Worm (Caenorhabditis elegans) whole organism, mixed stage, embryonic: Measurements from ENCODE around the gene skr-3.

ENCODE experiments used
- M03D4.4 ChIP-seq: sonication (generic microtip); optimal IDR thresholded peaks from 2 replicates; lab custom pipeline; 2017; ENCODE audit warnings: mild to moderate bottlenecking, missing genetic modification characterization, missing compliant biosample characterization
- bed-3 ChIP-seq: fragments of 200-800 bp; sonication (Bioruptor generic); optimal IDR thresholded peaks from 3 replicates; lab custom pipeline; 2018; ENCODE audit warnings: mild to moderate bottlenecking, missing genetic modification characterization, moderate library complexity, missing compliant biosample characterization
- blmp-1 ChIP-seq: fragments of 150-350 bp; optimal IDR thresholded peaks from 2 replicates; lab custom pipeline; 2014; ENCODE audit warnings: missing biosample characterization, missing genetic modification characterization
- ceh-39 ChIP-seq: fragments of 150-350 bp; optimal IDR thresholded peaks from 2 replicates; lab custom pipeline; 2014; ENCODE audit warnings: missing biosample characterization, missing genetic modification characterization
- ces-1 ChIP-seq: fragments of 150-350 bp; optimal IDR thresholded peaks from 2 replicates; lab custom pipeline; 2014; ENCODE audit warnings: missing biosample characterization, missing genetic modification reagents, missing genetic modification characterization
- cnd-1 ChIP-seq: fragments of 200-800 bp; sonication (Bioruptor generic); optimal IDR thresholded peaks from 2 replicates; lab custom pipeline; 2018; ENCODE audit warnings: mild to moderate bottlenecking, missing genetic modification characterization, missing compliant biosample characterization
- drap-1 ChIP-seq: fragments of 200-800 bp; sonication (Bioruptor generic); optimal IDR thresholded peaks from 3 replicates; lab custom pipeline; 2018; ENCODE audit warnings: mild to moderate bottlenecking, missing genetic modification characterization, missing compliant biosample characterization
- flh-1 ChIP-seq: fragments of 200-800 bp; sonication (Bioruptor generic); optimal IDR thresholded peaks from 2 replicates; lab custom pipeline; 2018; ENCODE audit warnings: mild to moderate bottlenecking, missing genetic modification characterization, moderate library complexity, missing compliant biosample characterization
- ham-2 ChIP-seq: fragments of 200-800 bp; sonication (Bioruptor generic); optimal IDR thresholded peaks from 2 replicates; lab custom pipeline; 2018; ENCODE audit warnings: mild to moderate bottlenecking, missing genetic modification characterization, missing compliant biosample characterization
- hlh-1 ChIP-seq: fragments of 150-350 bp; optimal IDR thresholded peaks from 2 replicates; lab custom pipeline; 2014; ENCODE audit warnings: missing biosample characterization, missing genetic modification reagents, missing genetic modification characterization
- lin-13 ChIP-seq: fragments of 150-350 bp; optimal IDR thresholded peaks from 2 replicates; lab custom pipeline; 2014; ENCODE audit warnings: missing biosample characterization, missing genetic modification characterization
- lin-32 ChIP-seq: fragments of 200-800 bp; sonication (Bioruptor generic); optimal IDR thresholded peaks from 2 replicates; lab custom pipeline; 2018; ENCODE audit warnings: mild to moderate bottlenecking, missing genetic modification characterization, missing compliant biosample characterization
- lsy-2 ChIP-seq: fragments of 150-350 bp; optimal IDR thresholded peaks from 2 replicates; lab custom pipeline; 2014; ENCODE audit warnings: missing biosample characterization, missing genetic modification characterization
- mep-1 ChIP-seq: fragments of 150-350 bp; optimal IDR thresholded peaks from 2 replicates; lab custom pipeline; 2017; ENCODE audit warnings: missing biosample characterization, missing genetic modification reagents, missing genetic modification characterization, inconsistent platforms
- mls-2 ChIP-seq: sonication (generic microtip); optimal IDR thresholded peaks from 2 replicates; lab custom pipeline; 2016; ENCODE audit warnings: mild to moderate bottlenecking, missing genetic modification characterization, moderate library complexity, missing compliant biosample characterization
- nhr-12 ChIP-seq: fragments of 150-350 bp; optimal IDR thresholded peaks from 2 replicates; lab custom pipeline; 2014; ENCODE audit warnings: missing biosample characterization, missing genetic modification characterization
- nhr-2 ChIP-seq: fragments of 150-350 bp; optimal IDR thresholded peaks from 2 replicates; lab custom pipeline; 2014; ENCODE audit warnings: missing biosample characterization, missing genetic modification characterization
- nhr-237 ChIP-seq: fragments of 150-350 bp; optimal IDR thresholded peaks from 2 replicates; lab custom pipeline; 2014; ENCODE audit warnings: missing biosample characterization, missing genetic modification characterization
- nhr-28 ChIP-seq: fragments of 150-350 bp; optimal IDR thresholded peaks from 2 replicates; lab custom pipeline; 2014; ENCODE audit warnings: missing biosample characterization, missing genetic modification characterization
- nhr-76 ChIP-seq: sonication (generic microtip); optimal IDR thresholded peaks from 2 replicates; lab custom pipeline; 2017; ENCODE audit warnings: missing biosample characterization, missing genetic modification characterization
- pha-4 ChIP-seq: fragments of 150-350 bp; optimal IDR thresholded peaks from 2 replicates; lab custom pipeline; 2018; ENCODE audit warnings: missing biosample characterization, missing genetic modification reagents, missing genetic modification characterization
- sem-2 ChIP-seq: fragments of 200-800 bp; sonication (Bioruptor generic); optimal IDR thresholded peaks from 2 replicates; lab custom pipeline; 2018; ENCODE audit warnings: mild to moderate bottlenecking, missing genetic modification characterization, missing compliant biosample characterization
- snpc-4 ChIP-seq: fragments of 150-350 bp; optimal IDR thresholded peaks from 2 replicates; lab custom pipeline; 2014; ENCODE audit warnings: missing biosample characterization, missing genetic modification characterization
- sptf-1 ChIP-seq: sonication (generic microtip); optimal IDR thresholded peaks from 2 replicates; lab custom pipeline; 2017; ENCODE audit warnings: mild to moderate bottlenecking, missing genetic modification characterization, moderate library complexity, missing compliant biosample characterization
- tbx-8 ChIP-seq: fragments of 200-800 bp; sonication (Bioruptor generic); optimal IDR thresholded peaks from 2 replicates; lab custom pipeline; 2018; ENCODE audit warnings: mild to moderate bottlenecking, missing genetic modification characterization, moderate library complexity, missing compliant biosample characterization
- unc-120 ChIP-seq: sonication (generic microtip); optimal IDR thresholded peaks from 2 replicates; lab custom pipeline; 2017; ENCODE audit warnings: missing genetic modification characterization, missing compliant biosample characterization; ENCODE audit not compliant: poor library complexity, severe bottlenecking
- unc-39 ChIP-seq: fragments of 150-350 bp; optimal IDR thresholded peaks from 2 replicates; lab custom pipeline; 2014; ENCODE audit warnings: missing biosample characterization, missing genetic modification characterization
- unc-62 ChIP-seq: fragments of 150-350 bp; optimal IDR thresholded peaks from 2 replicates; lab custom pipeline; 2014; ENCODE audit warnings: missing biosample characterization, missing genetic modification reagents, missing genetic modification characterization
- zip-8 ChIP-seq: fragments of 150-350 bp; optimal IDR thresholded peaks from 2 replicates; lab custom pipeline; 2014; ENCODE audit warnings: missing biosample characterization, missing genetic modification characterization

The skr-3 gene

DNA sequence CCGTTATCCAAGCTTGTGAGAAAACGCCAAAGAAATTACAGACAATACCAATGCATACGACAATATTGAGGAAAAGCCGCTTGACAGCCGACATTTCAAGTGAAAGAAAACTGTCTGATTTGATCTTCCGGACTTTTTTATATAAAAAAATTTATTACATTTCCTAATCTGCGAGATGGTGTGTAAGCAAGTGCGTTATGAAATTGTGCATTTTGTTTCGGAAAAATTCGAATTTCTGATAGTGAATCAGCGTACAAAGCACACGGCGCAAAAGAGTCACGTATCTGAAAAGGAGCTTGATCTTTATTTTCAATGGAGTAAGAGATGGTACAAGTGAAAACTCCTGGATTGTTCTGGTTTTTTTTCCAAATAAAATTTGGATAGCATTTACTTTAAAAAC is 20.2 kb downstream of the skr-3 start, which contains the start of gene clc-32:
clc-32 (minus strand) TSS at position 101 of the 400 bp plus-strand sequence.
- no peak for TF ChIP-seq nhr-2
- TF ChIP-seq ham-2: no peak

DNA sequence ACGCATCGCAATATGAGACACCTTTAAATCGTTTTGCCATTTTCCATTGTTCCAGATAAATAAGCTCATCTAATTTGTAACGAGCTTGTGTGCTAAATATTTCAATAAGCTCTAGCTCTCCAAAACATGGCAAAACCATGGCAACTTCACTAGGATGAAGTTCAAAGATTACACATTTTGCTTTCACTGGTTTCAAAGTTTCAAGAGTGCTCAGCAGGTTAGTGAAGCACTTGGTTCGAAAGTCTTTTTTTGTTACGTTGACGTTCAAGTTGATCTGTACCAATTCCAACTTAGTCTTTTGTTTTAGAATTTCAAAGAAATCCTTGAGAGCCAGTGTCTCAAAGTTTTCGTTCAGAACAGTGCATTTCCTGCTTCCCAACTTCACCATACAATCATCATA is 21.5 kb downstream of the skr-3 start, which contains the start of gene fbxa-18:
fbxa-18 (plus strand) TSS at position 301 of the 400 bp plus-strand sequence.
- TF ChIP-seq unc-62 (GFP tag; lab: Kevin White, UChicago): no peak
- TF ChIP-seq ceh-39: no peak
- TF ChIP-seq pha-4 (tag; lab: Kevin White, UChicago): no peak
- no peak for TF ChIP-seq unc-39 (tag; lab: Kevin White, UChicago)
- TF ChIP-seq M03D4.4 (tag; lab: Kevin White, UChicago): no peak
- no peak for TF ChIP-seq blmp-1 (tag; lab: Kevin White, UChicago)
- TF ChIP-seq tbx-8 (GFP tag; lab: Kevin White, UChicago): no peak
- TF ChIP-seq snpc-4 (tag; lab: Kevin White, UChicago): no peak
- TF ChIP-seq lsy-2 (tag; lab: Kevin White, UChicago): no peak
- TF ChIP-seq lin-13 (tag; lab: Kevin White, UChicago): no peak
- TF ChIP-seq unc-120 (tag; lab: Kevin White, UChicago): no peak
- TF ChIP-seq bed-3 (GFP tag; lab: Kevin White, UChicago): no peak

DNA sequence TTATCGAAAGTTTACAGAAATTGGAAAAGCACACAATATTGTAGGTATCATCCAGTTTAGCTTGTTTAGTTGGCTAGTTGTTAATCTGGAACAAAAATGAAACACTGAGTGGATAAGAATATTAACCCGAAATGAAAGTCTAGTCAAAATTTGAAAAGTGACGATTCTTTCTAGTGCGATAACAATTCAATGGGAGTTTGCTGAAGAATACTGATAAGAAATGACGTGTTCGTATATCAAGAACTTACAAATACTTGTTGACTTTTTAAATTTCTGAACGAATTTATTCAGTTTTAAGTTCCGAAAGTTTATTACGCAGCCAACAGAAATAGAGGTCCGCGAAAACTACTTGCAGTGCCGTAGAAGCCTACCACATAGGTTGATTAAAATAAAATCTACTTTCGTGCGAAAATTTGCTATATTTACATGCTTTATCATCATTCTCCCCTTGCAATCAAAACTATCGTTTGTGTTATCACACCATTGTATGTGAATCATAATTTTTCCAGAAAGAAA is 22.2 kb downstream of the skr-3 start, which contains the start of gene fbxa-88:
fbxa-88 (minus strand) TSS at position 51 of the 516 bp plus-strand sequence.
- TF ChIP-seq tbx-8 (GFP tag; lab: Kevin White, UChicago): no peak
- no peak for TF ChIP-seq mls-2 (tag; lab: Kevin White, UChicago)
- TF ChIP-seq, all 35 proteins: peak for 0

DNA sequence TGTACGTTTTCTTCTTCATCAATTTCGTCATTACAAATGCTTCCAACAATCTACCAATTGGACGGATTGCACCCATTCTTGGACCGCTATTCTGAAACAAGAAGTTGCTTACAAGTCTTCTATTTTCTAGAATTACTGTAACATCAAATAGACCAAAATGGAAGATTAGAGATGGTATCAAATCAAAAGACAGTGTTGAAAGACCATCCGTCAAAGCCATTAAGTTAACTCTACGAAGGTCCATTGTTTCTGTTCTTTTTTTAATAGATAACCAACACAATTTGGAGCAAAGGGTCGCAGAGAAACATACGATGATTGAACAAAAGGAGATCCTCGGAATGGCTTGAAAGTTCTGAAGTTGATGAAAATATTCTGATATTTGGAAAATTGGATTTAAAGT is 24.1 kb downstream of the skr-3 start:
- TF ChIP-seq cnd-1 (tag; lab: Kevin White, UChicago) (no peak), unc-39 (tag; lab: Kevin White, UChicago) (no peak)
- TF ChIP-seq, all 35 proteins: peak for 0

DNA sequence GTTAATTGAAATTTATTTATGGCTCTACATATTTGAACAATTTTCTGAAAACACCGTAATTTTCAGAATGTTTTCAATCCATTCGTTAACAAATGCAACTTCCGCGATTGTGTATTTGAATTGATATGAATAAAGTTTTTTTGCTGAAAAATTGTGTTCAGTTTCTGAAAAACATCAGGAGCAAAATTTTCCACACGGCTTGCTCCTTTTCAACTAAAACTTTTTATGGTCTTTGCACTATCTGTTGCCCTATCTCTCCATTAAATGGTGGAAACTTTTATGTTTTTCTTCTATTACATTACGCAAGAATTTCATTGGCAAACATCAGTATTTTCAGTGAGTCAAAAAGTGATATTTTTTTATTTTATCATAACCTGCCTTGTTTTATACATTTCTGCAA is 27.9 kb downstream of the skr-3 start, which contains the start of gene F10A3.4:
F10A3.4 (plus strand) TSS at position 301 of the 400 bp plus-strand sequence.
- no peak for TF ChIP-seq unc-39 (tag; lab: Kevin White, UChicago)
- no peak for TF ChIP-seq blmp-1 (tag; lab: Kevin White, UChicago)
- TF ChIP-seq sem-2 (GFP tag; lab: Kevin White, UChicago): no peak
- no peak for TF ChIP-seq unc-62 (GFP tag; lab: Kevin White, UChicago)
- TF ChIP-seq nhr-2: no peak
- no peak for TF ChIP-seq mep-1
- no peak for TF ChIP-seq nhr-28 (tag; lab: Kevin White, UChicago)
- TF ChIP-seq nhr-12: no peak

DNA sequence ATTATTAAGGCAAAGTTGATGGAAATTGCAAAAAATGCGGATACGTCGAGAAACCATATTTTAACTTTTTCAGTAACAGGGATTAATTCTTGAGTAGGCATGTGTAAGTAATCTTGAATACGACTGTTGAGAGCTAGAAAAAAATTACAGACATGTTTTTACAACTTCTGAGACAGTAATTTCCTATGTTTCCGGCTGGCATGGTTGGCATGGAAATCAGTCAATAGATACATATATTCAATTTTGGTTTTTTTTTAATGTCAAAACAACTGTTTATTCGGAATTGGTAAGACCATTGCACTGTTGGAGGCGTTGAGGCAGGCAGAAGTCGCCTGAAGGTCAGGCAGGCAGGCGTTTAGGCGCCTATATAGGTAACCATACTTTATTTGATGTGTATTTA is 32.5 kb downstream of the skr-3 start, which contains the start of gene str-254:
str-254 (minus strand) TSS at position 101 of the 400 bp plus-strand sequence.
- TF ChIP-seq snpc-4 (tag; lab: Kevin White, UChicago): no peak
- no peak for TF ChIP-seq nhr-28 (tag; lab: Kevin White, UChicago)
- no peak for TF ChIP-seq drap-1
- TF ChIP-seq flh-1 (GFP tag; lab: Kevin White, UChicago): no peak
- no peak for TF ChIP-seq lin-13 (tag; lab: Kevin White, UChicago)
- TF ChIP-seq ham-2: no peak
- no peak for TF ChIP-seq lsy-2 (tag; lab: Kevin White, UChicago)
- TF ChIP-seq ceh-39: no peak
- TF ChIP-seq nhr-2: no peak
- TF ChIP-seq nhr-76 (tag; lab: Kevin White, UChicago): no peak
- no peak for TF ChIP-seq lin-32 (GFP tag; lab: Kevin White, UChicago)
- no peak for TF ChIP-seq zip-8 (tag; lab: Kevin White, UChicago)
- TF ChIP-seq nhr-12: no peak
- no peak for TF ChIP-seq hlh-1 (tag; lab: Kevin White, UChicago)
- no peak for TF ChIP-seq nhr-237
- no peak for TF ChIP-seq ces-1
- no peak for TF ChIP-seq sptf-1
- TF ChIP-seq unc-120 (tag; lab: Kevin White, UChicago): no peak
- no peak for TF ChIP-seq tbx-8 (GFP tag; lab: Kevin White, UChicago)
